Fruit fly (Drosophila melanogaster) whole organism, embryonic: ENCODE measurements around the gene CG31204.

Experiments used
- BEAF-32 ChIP-seq: fragments of 200-800 bp; sonication (Bioruptor generic); optimal IDR thresholded peaks from 3 replicates; lab custom pipeline; 2017; ENCODE audit warnings: missing biosample characterization, missing genetic modification characterization, mild to moderate bottlenecking, moderate library complexity, missing genetic modification reagents
- CG10209 ChIP-seq: fragments of 200-800 bp; sonication (Bioruptor generic); optimal IDR thresholded peaks from 3 replicates; lab custom pipeline; 2017; ENCODE audit warnings: missing biosample characterization, mild to moderate bottlenecking, missing genetic modification characterization, missing genetic modification reagents
- CG10565 ChIP-seq: fragments of 200-800 bp; sonication (Bioruptor generic); optimal IDR thresholded peaks from 3 replicates; lab custom pipeline; 2016; ENCODE audit warnings: missing biosample characterization, mild to moderate bottlenecking, missing genetic modification characterization
- CG13123 ChIP-seq: fragments of 200-800 bp; sonication (Bioruptor generic); optimal IDR thresholded peaks from 2 replicates; lab custom pipeline; 2016; ENCODE audit warnings: missing biosample characterization, missing genetic modification characterization
- CG13296 ChIP-seq: fragments of 200-800 bp; sonication (Bioruptor generic); optimal IDR thresholded peaks from 3 replicates; lab custom pipeline; 2018; ENCODE audit warnings: missing biosample characterization, mild to moderate bottlenecking, missing genetic modification characterization
- CG1647 ChIP-seq: fragments of 200-800 bp; sonication (Bioruptor generic); optimal IDR thresholded peaks from 3 replicates; lab custom pipeline; 2016; ENCODE audit warnings: missing biosample characterization, missing genetic modification characterization
- CG16813 ChIP-seq: fragments of 200-800 bp; sonication (Bioruptor generic); IDR thresholded peaks from 3 replicates; pipeline ENCODE4 v1.3.6; 2022; ENCODE audit warnings: missing biosample characterization, missing genetic modification characterization; ENCODE audit not compliant: partially characterized antibody
- CG17802 ChIP-seq: fragments of 200-800 bp; sonication (Bioruptor generic); optimal IDR thresholded peaks from 2 replicates; lab custom pipeline; 2018; ENCODE audit warnings: missing biosample characterization, mild to moderate bottlenecking, missing genetic modification characterization, moderate library complexity
- CG17829 ChIP-seq: fragments of 200-800 bp; optimal IDR thresholded peaks from 2 replicates; lab custom pipeline; 2019; ENCODE audit warnings: missing biosample characterization, mild to moderate bottlenecking, missing genetic modification characterization, moderate library complexity
- CG17912 ChIP-seq: fragments of 200-800 bp; sonication (Bioruptor generic); optimal IDR thresholded peaks from 2 replicates; lab custom pipeline; 2018; ENCODE audit warnings: missing biosample characterization, mild to moderate bottlenecking, missing genetic modification characterization
- CG2875 ChIP-seq: fragments of 200-800 bp; sonication (Bioruptor generic); optimal IDR thresholded peaks from 2 replicates; lab custom pipeline; 2017; ENCODE audit warnings: missing biosample characterization, mild to moderate bottlenecking, missing genetic modification characterization, missing genetic modification reagents
- CG31365 ChIP-seq: fragments of 200-800 bp; sonication (Bioruptor generic); optimal IDR thresholded peaks from 2 replicates; lab custom pipeline; 2018; ENCODE audit warnings: missing biosample characterization, mild to moderate bottlenecking, missing genetic modification characterization
- CG3163 ChIP-seq: fragments of 200-800 bp; sonication (Bioruptor generic); optimal IDR thresholded peaks from 3 replicates; lab custom pipeline; 2016; ENCODE audit warnings: missing biosample characterization, missing genetic modification characterization
- CG33557 ChIP-seq: fragments of 200-800 bp; sonication (Bioruptor generic); optimal IDR thresholded peaks from 2 replicates; lab custom pipeline; 2019; ENCODE audit warnings: missing biosample characterization, mild to moderate bottlenecking, missing genetic modification characterization, moderate library complexity
- CG3726 ChIP-seq: fragments of 200-800 bp; sonication (Bioruptor generic); IDR thresholded peaks from 3 replicates; pipeline ENCODE4, ENCODE4 v1.3.6; 2022; ENCODE audit warnings: missing biosample characterization, missing genetic modification characterization
- CG4854 ChIP-seq: fragments of 200-800 bp; sonication (Bioruptor generic); optimal IDR thresholded peaks from 2 replicates; lab custom pipeline; 2016; ENCODE audit warnings: missing biosample characterization, missing genetic modification characterization, inconsistent platforms
- CG7963 ChIP-seq: fragments of 200-800 bp; sonication (Bioruptor generic); IDR thresholded peaks from 3 replicates; pipeline ENCODE4 v1.3.6; 2022; ENCODE audit warnings: missing biosample characterization, missing genetic modification characterization; ENCODE audit not compliant: partially characterized antibody
- Dip3 ChIP-seq: fragments of 200-800 bp; sonication (Bioruptor generic); optimal IDR thresholded peaks from 3 replicates; lab custom pipeline; 2016; ENCODE audit warnings: missing biosample characterization, missing genetic modification characterization
- Dp ChIP-seq: fragments of 200-800 bp; sonication (Bioruptor generic); optimal IDR thresholded peaks from 2 replicates; lab custom pipeline; 2018; ENCODE audit warnings: missing biosample characterization, mild to moderate bottlenecking, missing genetic modification characterization, moderate library complexity
- H15 ChIP-seq: fragments of 200-800 bp; sonication (Bioruptor generic); IDR thresholded peaks from 3 replicates; pipeline ENCODE4 v1.3.6; 2022; ENCODE audit warnings: missing biosample characterization, missing genetic modification characterization
- Hmr ChIP-seq: fragments of 200-800 bp; sonication (Bioruptor generic); optimal IDR thresholded peaks from 3 replicates; lab custom pipeline; 2017; ENCODE audit warnings: mild to moderate bottlenecking, missing biosample characterization, missing genetic modification reagents, missing genetic modification characterization
- Hr3 ChIP-seq: fragments of 200-800 bp; sonication (Bioruptor generic); optimal IDR thresholded peaks from 3 replicates; lab custom pipeline; 2016; ENCODE audit warnings: missing biosample characterization, missing genetic modification characterization
- Hr51 ChIP-seq, 2 experiments: fragments of 200-800 bp; sonication (Bioruptor generic); optimal IDR thresholded peaks; 2 replicates in 1 of 2; 3 replicates in 1 of 2; lab custom pipeline; 2016 to 2018; ENCODE audit warnings: missing biosample characterization in 2 of 2, missing genetic modification characterization in 2 of 2, mild to moderate bottlenecking in 1 of 2, moderate library complexity in 1 of 2
- Myb ChIP-seq: fragments of 200-800 bp; sonication (Bioruptor generic); optimal IDR thresholded peaks from 2 replicates; lab custom pipeline; 2016; ENCODE audit warnings: missing biosample characterization, missing genetic modification characterization
- Opbp ChIP-seq: fragments of 200-800 bp; sonication (Bioruptor generic); IDR thresholded peaks from 3 replicates; pipeline ENCODE4 v1.3.6; 2022; ENCODE audit warnings: missing biosample characterization, missing genetic modification characterization; ENCODE audit not compliant: partially characterized antibody
- Optix ChIP-seq: fragments of 200-800 bp; sonication (Bioruptor generic); IDR thresholded peaks from 3 replicates; pipeline ENCODE4 v1.3.6; 2022; ENCODE audit warnings: missing biosample characterization, missing genetic modification characterization
- Rfx ChIP-seq: fragments of 200-800 bp; sonication (Bioruptor generic); IDR thresholded peaks from 2 replicates; pipeline ENCODE4 v1.3.6; 2022; ENCODE audit warnings: missing biosample characterization, missing genetic modification characterization
- Sox102F ChIP-seq: fragments of 200-800 bp; sonication (Bioruptor generic); optimal IDR thresholded peaks from 2 replicates; lab custom pipeline; 2018; ENCODE audit warnings: missing biosample characterization, mild to moderate bottlenecking, missing genetic modification characterization, moderate library complexity
- Usf ChIP-seq: fragments of 200-800 bp; sonication (Bioruptor generic); optimal IDR thresholded peaks from 2 replicates; lab custom pipeline; 2017; ENCODE audit warnings: missing genotype, missing biosample characterization, missing genetic modification characterization
- al ChIP-seq: fragments of 200-800 bp; sonication (Bioruptor generic); IDR thresholded peaks from 2 replicates; pipeline ENCODE4 v1.3.6; 2022; ENCODE audit warnings: missing biosample characterization, missing genetic modification characterization
- aop ChIP-seq: fragments of 200-800 bp; sonication (Bioruptor generic); IDR thresholded peaks from 2 replicates; pipeline ENCODE4 v1.3.6; 2022; ENCODE audit warnings: missing biosample characterization, missing genetic modification characterization
- cad ChIP-seq: fragments of >200 bp; optimal IDR thresholded peaks from 2 replicates; lab custom pipeline; 2017; ENCODE audit warnings: missing biosample characterization, missing genetic modification characterization
- dmrt99B ChIP-seq: fragments of 200-800 bp; sonication (Bioruptor generic); optimal IDR thresholded peaks from 2 replicates; lab custom pipeline; 2018; ENCODE audit warnings: missing biosample characterization, mild to moderate bottlenecking, missing genetic modification characterization, moderate library complexity
- fu2 ChIP-seq: fragments of 200-800 bp; sonication (Bioruptor generic); optimal IDR thresholded peaks from 2 replicates; lab custom pipeline; 2016; ENCODE audit warnings: missing biosample characterization, missing genetic modification characterization
- grn ChIP-seq: fragments of 200-800 bp; sonication (Bioruptor generic); optimal IDR thresholded peaks from 3 replicates; lab custom pipeline; 2017; ENCODE audit warnings: missing biosample characterization, missing genetic modification characterization
- klu ChIP-seq: fragments of 200-800 bp; sonication (Bioruptor generic); IDR thresholded peaks from 2 replicates; pipeline ENCODE4 v1.3.6; 2022; ENCODE audit warnings: missing biosample characterization, missing genetic modification characterization
- lilli ChIP-seq: fragments of 200-800 bp; sonication (Bioruptor generic); optimal IDR thresholded peaks from 3 replicates; lab custom pipeline; 2016; ENCODE audit warnings: missing biosample characterization, missing genetic modification characterization
- onecut ChIP-seq: fragments of 200-800 bp; sonication (Bioruptor generic); IDR thresholded peaks from 2 replicates; pipeline ENCODE4 v1.3.6; 2022; ENCODE audit warnings: missing biosample characterization, missing genetic modification characterization
- org-1 ChIP-seq: fragments of 200-800 bp; sonication (Bioruptor generic); optimal IDR thresholded peaks from 2 replicates; lab custom pipeline; 2017; ENCODE audit warnings: missing biosample characterization, missing genetic modification characterization
- pfk ChIP-seq: fragments of 200-800 bp; sonication (Bioruptor generic); optimal IDR thresholded peaks from 2 replicates; lab custom pipeline; 2018; ENCODE audit warnings: missing biosample characterization, mild to moderate bottlenecking, missing genetic modification characterization, moderate library complexity
- row ChIP-seq: fragments of 200-800 bp; sonication (Bioruptor generic); IDR thresholded peaks from 3 replicates; pipeline ENCODE4 v1.3.6; 2022; ENCODE audit warnings: missing biosample characterization, missing genetic modification characterization
- scrt ChIP-seq: fragments of 200-800 bp; sonication (Bioruptor generic); optimal IDR thresholded peaks from 2 replicates; lab custom pipeline; 2018; ENCODE audit warnings: missing biosample characterization, mild to moderate bottlenecking, missing genetic modification characterization, moderate library complexity
- shn ChIP-seq: fragments of 200-800 bp; sonication (Bioruptor generic); optimal IDR thresholded peaks from 3 replicates; lab custom pipeline; 2016; ENCODE audit warnings: missing biosample characterization, missing genetic modification characterization
- slou ChIP-seq: fragments of 200-800 bp; sonication (Bioruptor generic); optimal IDR thresholded peaks from 3 replicates; lab custom pipeline; 2016; ENCODE audit warnings: missing biosample characterization, missing genetic modification characterization
- sug ChIP-seq: fragments of 200-800 bp; optimal IDR thresholded peaks from 2 replicates; lab custom pipeline; 2019; ENCODE audit warnings: missing biosample characterization, mild to moderate bottlenecking, missing genetic modification characterization, moderate library complexity
- vvl ChIP-seq: fragments of 200-800 bp; sonication (Bioruptor generic); IDR thresholded peaks from 2 replicates; pipeline ENCODE4 v1.3.6; 2022; ENCODE audit warnings: missing biosample characterization, missing genetic modification characterization
- wdn ChIP-seq: fragments of 200-800 bp; sonication (Bioruptor generic); IDR thresholded peaks from 2 replicates; pipeline ENCODE4 v1.3.6; 2022; ENCODE audit warnings: missing biosample characterization, missing genetic modification characterization
- wek ChIP-seq: fragments of 200-800 bp; sonication (Bioruptor generic); optimal IDR thresholded peaks from 3 replicates; lab custom pipeline; 2018; ENCODE audit warnings: missing biosample characterization, mild to moderate bottlenecking, missing genetic modification characterization, moderate library complexity
- zfh1 ChIP-seq: fragments of 200-800 bp; sonication (Bioruptor generic); IDR thresholded peaks from 3 replicates; pipeline ENCODE4 v1.3.6; 2022; ENCODE audit warnings: missing biosample characterization, missing genetic modification characterization

CG31204 gene

dm6 chr3R:31404499-31405276 is 11.4 kb upstream of the CG31204 start, which contains the start of gene Gprk2 (continued):
- TF ChIP-seq CG17829 (tag; lab: Kevin White, UChicago) (peak; percentile 100), zfh1 (GFP tag; lab: Robert Waterston, UW) (peak; percentile 100), lilli (peak; percentile 100), Hmr (GFP tag; lab: Kevin White, UChicago) (peak; percentile 100), Opbp (GFP tag; lab: Robert Waterston, UW) (no peak; the same call in 2 of the 3 replicates), grn (GFP tag; lab: Kevin White, UChicago) (peak; percentile 97), CG31365 (tag; lab: Kevin White, UChicago) (peak; percentile 96), Hr3 (GFP tag; lab: Kevin White, UChicago) (peak; percentile 100), sug (tag; lab: Kevin White, UChicago) (peak; percentile 97), CG1647 (GFP tag; lab: Kevin White, UChicago) (peak; percentile 100), Sox102F (GFP tag; lab: Kevin White, UChicago) (peak; percentile 100), scrt (GFP tag; lab: Kevin White, UChicago) (peak; percentile 99), CG13123 (GFP tag; lab: Kevin White, UChicago) (peak; percentile 99), CG7963 (no peak), al (GFP tag; lab: Robert Waterston, UW) (peak; percentile 100), vvl (GFP tag; lab: Robert Waterston, UW) (peak; percentile 100), CG16813 (GFP tag; lab: Robert Waterston, UW) (no peak), Dp (GFP tag; lab: Kevin White, UChicago) (peak; percentile 54), klu (GFP tag; lab: Robert Waterston, UW) (peak; percentile 99), CG17802 (tag; lab: Kevin White, UChicago) (peak; percentile 95), pfk (GFP tag; lab: Kevin White, UChicago) (peak; percentile 59), row (GFP tag; lab: Robert Waterston, UW) (peak; percentile 100), onecut (peak; percentile 99), BEAF-32 (GFP tag; lab: Kevin White, UChicago) (peak; percentile 44), fu2 (GFP tag; lab: Kevin White, UChicago) (peak; percentile 100), aop (GFP tag; lab: Robert Waterston, UW) (peak; percentile 99), cad (GFP tag; lab: Kevin White, UChicago) (no peak), Optix (GFP tag; lab: Robert Waterston, UW) (peak; percentile 100), CG3163 (peak; percentile 97), CG13296 (GFP tag; lab: Kevin White, UChicago) (peak; percentile 100), CG10565 (GFP tag; lab: Kevin White, UChicago) (peak; percentile 99), shn (GFP tag; lab: Kevin White, UChicago) (peak; percentile 100), dmrt99B (tag; lab: Kevin White, UChicago) (peak; percentile 100), CG33557 (GFP tag; lab: Kevin White, UChicago) (peak; percentile 96), CG2875 (GFP tag; lab: Kevin White, UChicago) (peak; percentile 100), CG17912 (GFP tag; lab: Kevin White, UChicago) (peak; percentile 91), Dip3 (peak; percentile 100), CG10209 (GFP tag; lab: Kevin White, UChicago) (peak; percentile 100), CG3726 (GFP tag; lab: Robert Waterston, UW) (peak; percentile 100), Hr51 (GFP tag; optimal IDR thresholded peaks at IDR 0.05; lab: Kevin White, UChicago) (peak; percentile 100), wek (GFP tag; lab: Kevin White, UChicago) (peak; percentile 97), Rfx (GFP tag; lab: Robert Waterston, UW) (peak; percentile 100), CG4854 (GFP tag; lab: Kevin White, UChicago) (peak; percentile 100), wdn (GFP tag; lab: Robert Waterston, UW) (peak; percentile 100), H15 (peak; percentile 100), org-1 (GFP tag; lab: Kevin White, UChicago) (peak; percentile 100), Myb (peak; percentile 97), Usf (GFP tag; lab: Kevin White, UChicago) (peak; percentile 99), slou (GFP tag; lab: Kevin White, UChicago) (peak; percentile 99)
